Worm (Caenorhabditis elegans) whole organism, young adult: ENCODE measurements around the gene T01H10.11.

Experiments used
- B0019.2 ChIP-seq: fragments of 200-800 bp; sonication (Bioruptor generic); conservative IDR thresholded peaks from 2 replicates; pipeline ENCODE4 v1.3.6; 2022; ENCODE audit warnings: missing genetic modification reagents, missing genetic modification characterization, missing compliant biosample characterization
- F22D6.2 ChIP-seq: sonication (generic microtip); optimal IDR thresholded peaks from 2 replicates; lab custom pipeline; 2016; ENCODE audit warnings: mild to moderate bottlenecking, missing genetic modification characterization, missing compliant biosample characterization
- F52B5.7 ChIP-seq: sonication (generic microtip); optimal IDR thresholded peaks from 2 replicates; lab custom pipeline; 2016; ENCODE audit warnings: mild to moderate bottlenecking, missing genetic modification characterization, missing compliant biosample characterization
- F57A8.1 ChIP-seq: fragments of 200-800 bp; sonication (Bioruptor generic); optimal IDR thresholded peaks from 2 replicates; lab custom pipeline; 2018; ENCODE audit warnings: mild to moderate bottlenecking, missing genetic modification characterization, moderate library complexity, missing compliant biosample characterization
- K11D2.4 ChIP-seq: fragments of 200-800 bp; sonication (Bioruptor generic); IDR thresholded peaks from 2 replicates; pipeline ENCODE4 v1.3.6; 2022; ENCODE audit warnings: missing genetic modification reagents, missing genetic modification characterization, missing compliant biosample characterization
- akir-1 ChIP-seq: fragments of 200-800 bp; sonication (Bioruptor generic); optimal IDR thresholded peaks from 2 replicates; lab custom pipeline; 2018; ENCODE audit warnings: mild to moderate bottlenecking, missing genetic modification characterization, moderate library complexity, missing compliant biosample characterization
- ama-1 ChIP-seq, 3 experiments: fragments of 150-350 bp in 1 of 3; sonication (generic microtip) in 2 of 3; optimal IDR thresholded peaks; 2 replicates each; lab custom pipeline; 2014 to 2018; ENCODE audit warnings: missing biosample characterization in 2 of 3, missing genetic modification characterization in 2 of 3, missing genetic modification reagents in 2 of 3
- aptf-3 ChIP-seq: fragments of 200-800 bp; sonication (Bioruptor generic); IDR thresholded peaks from 2 replicates; pipeline ENCODE4 v1.3.6; 2022; ENCODE audit warnings: missing genetic modification characterization, missing compliant biosample characterization
- atf-7 ChIP-seq: sonication (generic microtip); optimal IDR thresholded peaks from 2 replicates; lab custom pipeline; 2017; ENCODE audit warnings: mild to moderate bottlenecking, missing genetic modification characterization, missing compliant biosample characterization
- attf-5 ChIP-seq: fragments of 200-800 bp; sonication (Bioruptor generic); optimal IDR thresholded peaks from 2 replicates; lab custom pipeline; 2018; ENCODE audit warnings: mild to moderate bottlenecking, missing genetic modification characterization, missing compliant biosample characterization
- cebp-1 ChIP-seq, 2 experiments: fragments of 200-800 bp in 1 of 2; sonication (Bioruptor generic) in 1 of 2; sonication (generic microtip) in 1 of 2; IDR thresholded peaks in 1 of 2; optimal IDR thresholded peaks in 1 of 2; 2 replicates each; pipeline versions ENCODE4 v1.3.6 to Lab custom; 2017 to 2022; ENCODE audit warnings: missing compliant biosample characterization in 2 of 2, missing genetic modification characterization in 2 of 2, mild to moderate bottlenecking in 1 of 2, missing genetic modification reagents in 1 of 2, moderate library complexity in 1 of 2
- ceh-79 ChIP-seq: sonication (generic microtip); optimal IDR thresholded peaks from 2 replicates; lab custom pipeline; 2017; ENCODE audit warnings: mild to moderate bottlenecking, missing genetic modification characterization, missing compliant biosample characterization
- chd-7 ChIP-seq: sonication (generic microtip); optimal IDR thresholded peaks from 2 replicates; lab custom pipeline; 2016; ENCODE audit warnings: mild to moderate bottlenecking, missing genetic modification characterization, moderate library complexity, missing compliant biosample characterization
- dox-1 ChIP-seq: fragments of 200-800 bp; sonication (Bioruptor generic); IDR thresholded peaks from 2 replicates; pipeline ENCODE4 v1.3.6; 2022; ENCODE audit warnings: missing genetic modification reagents, missing genetic modification characterization, missing compliant biosample characterization
- dpff-1 ChIP-seq: sonication (generic microtip); optimal IDR thresholded peaks from 2 replicates; lab custom pipeline; 2017; ENCODE audit warnings: mild to moderate bottlenecking, missing genetic modification characterization, missing compliant biosample characterization
- egl-44 ChIP-seq: fragments of 200-800 bp; sonication (Bioruptor generic); IDR thresholded peaks from 2 replicates; pipeline ENCODE4 v1.3.6; 2022; ENCODE audit warnings: missing genetic modification reagents, missing genetic modification characterization, missing compliant biosample characterization
- egrh-3 ChIP-seq: fragments of 200-800 bp; sonication (Bioruptor generic); IDR thresholded peaks from 2 replicates; pipeline ENCODE4 v1.3.6; 2022; ENCODE audit warnings: missing genetic modification reagents, missing genetic modification characterization, missing compliant biosample characterization
- fkh-3 ChIP-seq: sonication (generic microtip); optimal IDR thresholded peaks from 2 replicates; lab custom pipeline; 2016; ENCODE audit warnings: mild to moderate bottlenecking, missing genetic modification characterization, missing compliant biosample characterization
- him-1 ChIP-seq: sonication (generic microtip); optimal IDR thresholded peaks from 2 replicates; lab custom pipeline; 2016; ENCODE audit warnings: missing genotype, missing genetic modification reagents, missing genetic modification characterization, missing compliant biosample characterization
- lin-40 ChIP-seq: sonication (generic microtip); optimal IDR thresholded peaks from 2 replicates; lab custom pipeline; 2016; ENCODE audit warnings: missing genetic modification characterization, mild to moderate bottlenecking, missing compliant biosample characterization, missing genotype, missing genetic modification reagents
- madf-10 ChIP-seq: sonication (generic microtip); optimal IDR thresholded peaks from 2 replicates; lab custom pipeline; 2016; ENCODE audit warnings: mild to moderate bottlenecking, missing genetic modification characterization, missing compliant biosample characterization
- madf-3 ChIP-seq: fragments of 200-800 bp; sonication (Bioruptor generic); IDR thresholded peaks from 2 replicates; pipeline ENCODE4 v1.3.6; 2022; ENCODE audit warnings: missing genetic modification reagents, missing genetic modification characterization, missing compliant biosample characterization
- madf-6 ChIP-seq: fragments of 200-800 bp; sonication (Bioruptor generic); IDR thresholded peaks from 2 replicates; pipeline ENCODE4 v1.3.6; 2022; ENCODE audit warnings: missing genetic modification reagents, missing genetic modification characterization, missing compliant biosample characterization
- madf-8 ChIP-seq: fragments of 200-800 bp; sonication (Bioruptor generic); conservative IDR thresholded peaks from 2 replicates; pipeline ENCODE4 v1.3.6; 2022; ENCODE audit warnings: missing genetic modification reagents, missing genetic modification characterization, missing compliant biosample characterization
- mcd-1 ChIP-seq: fragments of 200-800 bp; sonication (Bioruptor generic); IDR thresholded peaks from 2 replicates; pipeline ENCODE4 v1.3.6; 2022; ENCODE audit warnings: missing genetic modification reagents, missing genetic modification characterization, missing compliant biosample characterization
- nfya-2 ChIP-seq: fragments of 200-800 bp; sonication (Bioruptor generic); IDR thresholded peaks from 2 replicates; pipeline ENCODE4 v1.3.6; 2022; ENCODE audit warnings: missing genetic modification reagents, missing genetic modification characterization, missing compliant biosample characterization
- nhr-80 ChIP-seq: sonication (generic microtip); optimal IDR thresholded peaks from 2 replicates; lab custom pipeline; 2016; ENCODE audit warnings: missing genetic modification characterization, missing compliant biosample characterization
- pbrm-1 ChIP-seq: fragments of 200-800 bp; sonication (Bioruptor generic); IDR thresholded peaks from 2 replicates; pipeline ENCODE4 v1.3.6; 2022; ENCODE audit warnings: missing genetic modification reagents, missing genetic modification characterization, missing compliant biosample characterization
- pha-4 ChIP-seq: fragments of 150-350 bp; sonication (generic microtip); optimal IDR thresholded peaks from 2 replicates; lab custom pipeline; 2014; ENCODE audit warnings: missing biosample characterization, missing genetic modification reagents, missing genetic modification characterization
- sea-2 ChIP-seq: fragments of 200-800 bp; sonication (Bioruptor generic); IDR thresholded peaks from 2 replicates; pipeline ENCODE4 v1.3.6; 2022; ENCODE audit warnings: missing genetic modification characterization, missing compliant biosample characterization
- snpc-3.4 ChIP-seq: sonication (generic microtip); optimal IDR thresholded peaks from 2 replicates; lab custom pipeline; 2017; ENCODE audit warnings: missing genetic modification characterization, mild to moderate bottlenecking, missing compliant biosample characterization, antibody characterized with exemption, moderate library complexity, missing genotype, missing genetic modification reagents
- sptf-2 ChIP-seq: fragments of 200-800 bp; sonication (Bioruptor generic); optimal IDR thresholded peaks from 2 replicates; lab custom pipeline; 2018; ENCODE audit warnings: mild to moderate bottlenecking, missing genetic modification characterization, missing compliant biosample characterization
- tbp1 ChIP-seq: fragments of 200-800 bp; sonication (Bioruptor generic); optimal IDR thresholded peaks from 2 replicates; lab custom pipeline; 2018; ENCODE audit warnings: mild to moderate bottlenecking, missing genetic modification characterization, missing compliant biosample characterization
- zfh-2 ChIP-seq: fragments of 200-800 bp; sonication (Bioruptor generic); conservative IDR thresholded peaks from 2 replicates; pipeline ENCODE4 v1.3.6; 2022; ENCODE audit warnings: missing genetic modification reagents, missing genetic modification characterization, missing compliant biosample characterization

T01H10.11 gene

ce11 chrX:12082813-12083212 is 40.4 kb upstream of the T01H10.11 start:
- peak; percentile 61 for TF ChIP-seq zfh-2 (GFP tag; lab: Robert Waterston, UW)
- no peak for TF ChIP-seq lin-40 (tag; lab: Kevin White, UChicago)

DNA sequence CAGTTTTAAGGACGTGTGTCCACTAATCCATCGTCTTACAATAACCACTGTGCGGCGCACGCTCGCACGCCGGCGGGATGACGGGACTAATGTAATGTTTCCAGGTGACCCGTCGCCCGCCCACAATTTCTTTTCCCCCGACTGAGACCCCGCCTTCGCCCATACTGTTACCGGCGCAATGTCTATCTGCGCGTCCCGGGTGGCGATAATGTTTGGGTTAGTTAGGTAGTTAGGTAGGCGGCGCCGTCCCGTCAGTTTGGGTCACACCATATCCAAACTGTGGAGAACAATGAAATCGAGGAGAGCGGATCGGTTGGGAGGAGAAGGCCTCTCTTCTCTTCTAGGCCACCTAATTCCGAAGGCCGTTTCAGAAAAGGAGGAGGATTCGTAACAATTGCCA is 37.0 kb upstream of the T01H10.11 start:
- TF ChIP-seq madf-8 (GFP tag; lab: Robert Waterston, UW) (no peak), him-1 (no peak), zfh-2 (GFP tag; lab: Robert Waterston, UW) (peak; percentile 69), dox-1 (0 out of 2 replicates have a peak, but pooled peaks have one; percentile 8)
- TF ChIP-seq, all 124 proteins: peak for 2

DNA sequence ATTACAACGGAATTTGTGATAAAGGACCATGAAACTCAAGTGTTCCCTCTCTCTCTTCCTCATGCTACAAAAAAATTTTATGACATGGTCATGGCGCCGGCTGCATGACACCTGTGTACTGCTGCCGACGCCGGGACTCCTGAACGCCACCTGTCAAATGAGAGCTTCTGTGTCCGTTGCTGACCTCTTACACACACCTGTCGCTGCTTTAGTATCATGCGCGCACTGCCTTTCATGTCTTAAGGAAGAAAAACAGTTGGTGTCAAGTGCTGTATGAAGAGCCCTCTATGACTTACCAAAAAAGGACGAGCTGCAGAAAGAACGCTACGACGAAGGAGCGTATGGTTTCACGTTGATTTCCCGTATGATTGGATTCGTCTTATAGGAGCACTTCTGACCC is 30.6 kb upstream of the T01H10.11 start:
- TF ChIP-seq K11D2.4 (GFP tag; lab: Robert Waterston, UW) (0 out of 2 replicates have a peak, but pooled peaks have one; percentile 30), nfya-2 (GFP tag; lab: Robert Waterston, UW) (no peak)

DNA sequence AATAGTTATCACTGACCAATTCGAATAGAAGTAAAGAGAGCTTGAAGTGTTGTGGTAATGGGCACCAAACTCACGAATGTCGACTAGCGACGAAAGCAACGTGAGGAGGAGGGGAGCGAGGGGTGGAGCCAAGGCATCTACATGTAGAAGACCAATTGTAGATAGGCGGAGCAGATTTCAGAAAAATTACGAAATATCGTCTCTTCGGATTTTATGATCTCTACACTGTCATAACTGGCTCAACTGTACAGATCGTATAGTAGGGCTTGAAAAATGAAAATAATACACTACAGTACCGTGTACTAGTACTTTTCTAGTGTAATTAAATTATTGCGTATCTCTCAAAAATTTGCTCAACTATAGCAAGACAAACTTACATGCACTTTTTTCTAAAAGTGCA is 30.2 kb upstream of the T01H10.11 start, which contains the start of gene W03G11.4:
W03G11.4 (minus strand) TSS at position 101 of the 400 bp plus-strand sequence.
- TF ChIP-seq dpff-1 (tag; lab: Kevin White, UChicago) = no peak
- no peak for TF ChIP-seq nfya-2 (GFP tag; lab: Robert Waterston, UW)
- no peak for TF ChIP-seq akir-1
- TF ChIP-seq B0019.2 = no peak
- no peak for TF ChIP-seq pha-4 (tag; lab: Kevin White, UChicago)
- no peak for TF ChIP-seq F57A8.1
- no peak for TF ChIP-seq snpc-3.4 (tag; lab: Kevin White, UChicago)
- TF ChIP-seq egl-44 = no peak
- TF ChIP-seq cebp-1 (GFP tag; IDR thresholded peaks at IDR 0.05; lab: Robert Waterston, UW) = no peak
- no peak for TF ChIP-seq cebp-1 (tag; optimal IDR thresholded peaks at IDR 0.05; lab: Kevin White, UChicago)
- no peak for TF ChIP-seq K11D2.4 (GFP tag; lab: Robert Waterston, UW)
- no peak for TF ChIP-seq sptf-2 (GFP tag; lab: Kevin White, UChicago)
- no peak for TF ChIP-seq tbp1 (GFP tag; lab: Kevin White, UChicago)
- no peak for TF ChIP-seq mcd-1 (GFP tag; lab: Robert Waterston, UW)
- TF ChIP-seq madf-6 (GFP tag; lab: Robert Waterston, UW) = no peak
- TF ChIP-seq ceh-79 (tag; lab: Kevin White, UChicago) = no peak
- TF ChIP-seq attf-5 (GFP tag; lab: Kevin White, UChicago) = no peak
- no peak for TF ChIP-seq ama-1 (optimal IDR thresholded peaks at IDR 0.05; lab: Kevin White, UChicago)
- TF ChIP-seq ama-1 (GFP tag; optimal IDR thresholded peaks at IDR 0.05; lab: Kevin White, UChicago) = no peak
- no peak for TF ChIP-seq chd-7 (tag; lab: Kevin White, UChicago)
- TF ChIP-seq pbrm-1 = no peak
- TF ChIP-seq fkh-3 (tag; lab: Kevin White, UChicago) = no peak

DNA sequence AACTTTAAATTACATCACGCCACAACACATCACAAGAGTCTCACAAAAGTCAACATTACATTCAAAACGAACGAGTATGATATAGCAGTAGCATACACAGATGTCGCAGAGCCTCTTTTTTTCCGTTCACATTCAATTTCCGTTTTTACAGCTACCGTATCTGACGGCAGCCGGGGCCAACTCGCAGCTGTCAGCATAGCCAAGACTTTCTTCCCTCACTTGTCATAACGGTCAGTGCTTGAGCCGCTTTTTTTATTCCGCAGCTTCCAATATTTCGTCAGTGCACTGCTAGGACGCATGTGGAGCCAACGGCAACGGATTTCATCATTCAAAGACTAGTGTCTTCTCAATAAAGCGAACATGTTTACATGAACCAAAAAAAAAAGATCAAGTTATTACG is 29.3 kb upstream of the T01H10.11 start:
- no peak for TF ChIP-seq egrh-3 (GFP tag; lab: Robert Waterston, UW)
- TF ChIP-seq madf-3 (GFP tag; lab: Robert Waterston, UW) = no peak
- no peak for TF ChIP-seq nhr-80 (tag; lab: Kevin White, UChicago)
- TF ChIP-seq F22D6.2 (tag; lab: Kevin White, UChicago) = no peak
- 0 out of 2 replicates have a peak, but pooled peaks have one; percentile 45 for TF ChIP-seq cebp-1 (GFP tag; IDR thresholded peaks at IDR 0.05; lab: Robert Waterston, UW)
- no peak for TF ChIP-seq cebp-1 (tag; optimal IDR thresholded peaks at IDR 0.05; lab: Kevin White, UChicago)

DNA sequence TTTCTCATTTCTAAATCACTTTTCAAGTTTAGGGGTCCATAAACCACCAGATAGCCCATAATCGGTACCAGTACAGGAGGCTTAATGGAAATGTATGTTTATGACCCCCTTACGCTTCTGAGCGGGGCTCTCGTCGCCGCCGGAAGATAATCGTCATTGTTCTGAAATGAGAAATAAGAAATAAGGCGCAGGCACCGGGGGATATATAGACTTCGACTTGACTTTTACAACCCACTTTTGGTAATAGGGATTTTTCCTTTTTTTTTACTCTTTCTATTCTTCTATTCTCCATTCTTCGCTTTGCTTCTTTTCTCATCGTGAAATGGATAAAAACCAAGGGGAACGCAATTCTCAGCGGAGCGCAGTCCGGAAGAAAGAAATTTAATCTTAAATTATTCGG is 28.1 kb upstream of the T01H10.11 start:
- no peak for TF ChIP-seq atf-7 (tag; lab: Kevin White, UChicago)
- TF ChIP-seq F52B5.7 (tag; lab: Kevin White, UChicago) = no peak
- TF ChIP-seq madf-8 (GFP tag; lab: Robert Waterston, UW) = no peak
- TF ChIP-seq him-1 = no peak
- no peak for TF ChIP-seq sea-2 (GFP tag; lab: Robert Waterston, UW)
- no peak for TF ChIP-seq madf-10 (tag; lab: Kevin White, UChicago)
- TF ChIP-seq aptf-3 (GFP tag; lab: Robert Waterston, UW) = no peak
- TF ChIP-seq egrh-3 (GFP tag; lab: Robert Waterston, UW) = no peak
